Worm (Caenorhabditis elegans): ENCODE measurements around the gene C33D9.13.
A peak's percentile ranks its signal among the peaks of the same experiment; 100 is the strongest.

The C33D9.13 gene

ce11 chrIV:8782172-8782571, 2.9 kb downstream of the C33D9.13 start (continued):
- TF ChIP-seq akir-1 (GFP tag; optimal IDR thresholded peaks at IDR 0.05) (no peak), somi-1 (GFP tag; optimal IDR thresholded peaks at IDR 0.05) (no peak), B0336.3 (GFP tag; IDR thresholded peaks at IDR 0.05) (no peak), unc-62 (GFP tag; optimal IDR thresholded peaks at IDR 0.05) (peak; percentile 19), F49E8.2 (tag; optimal IDR thresholded peaks at IDR 0.05; ENCODE audit: insufficient read depth) (no peak), ets-4 (GFP tag; optimal IDR thresholded peaks at IDR 0.05) (peak; percentile 18), attf-6 (GFP tag; IDR thresholded peaks at IDR 0.05) (no peak), snpc-1.1 (tag; optimal IDR thresholded peaks at IDR 0.05; ENCODE audit: insufficient read depth) (no peak), mcd-1 (GFP tag; IDR thresholded peaks at IDR 0.05) (no peak), C17E4.6 (GFP tag; IDR thresholded peaks at IDR 0.05) (no peak), ceh-58 (GFP tag; IDR thresholded peaks at IDR 0.05) (no peak), nfya-1 (tag; optimal IDR thresholded peaks at IDR 0.05; ENCODE audit: borderline replicate concordance, insufficient read depth) (no peak), lin-40 (tag; optimal IDR thresholded peaks at IDR 0.05) (peak; percentile 35), ZK185.1 (tag; optimal IDR thresholded peaks at IDR 0.05; ENCODE audit: poor library complexity, severe bottlenecking) (no peak), lin-35 (GFP tag; optimal IDR thresholded peaks at IDR 0.05) (no peak), bed-1 (GFP tag; IDR thresholded peaks at IDR 0.05) (no peak), let-526 (GFP tag; IDR thresholded peaks at IDR 0.05) (0 out of 2 replicates have a peak, but pooled peaks have one; percentile 21), ztf-18 (tag; optimal IDR thresholded peaks at IDR 0.05) (peak; percentile 42), ztf-28 (GFP tag; IDR thresholded peaks at IDR 0.05) (no peak), Y53F4B.3 (GFP tag; IDR thresholded peaks at IDR 0.05) (no peak), lin-26 (GFP tag; IDR thresholded peaks at IDR 0.05) (no peak), madf-10 (tag; optimal IDR thresholded peaks at IDR 0.05) (peak; percentile 34), F23B12.7 (tag; optimal IDR thresholded peaks at IDR 0.05; ENCODE audit: insufficient read depth) (no peak)

- no peak for TF ChIP-seq ztf-18 (tag; optimal IDR thresholded peaks at IDR 0.05)
- TF ChIP-seq F23B12.7 (tag; optimal IDR thresholded peaks at IDR 0.05; ENCODE audit: insufficient read depth) = no peak
- TF ChIP-seq sea-2 (GFP tag; IDR thresholded peaks at IDR 0.05) = no peak
- no peak for TF ChIP-seq dpff-1 (tag; optimal IDR thresholded peaks at IDR 0.05)
- no peak for TF ChIP-seq ekl-4 (GFP tag; IDR thresholded peaks at IDR 0.05)
- TF ChIP-seq snpc-1.1 (tag; optimal IDR thresholded peaks at IDR 0.05; ENCODE audit: insufficient read depth) = no peak
- TF ChIP-seq egl-18 (GFP tag; IDR thresholded peaks at IDR 0.05) = no peak
- no peak for TF ChIP-seq ztf-25 (GFP tag; IDR thresholded peaks at IDR 0.05)
- no peak for TF ChIP-seq ztf-3 (GFP tag; optimal IDR thresholded peaks at IDR 0.05)
- no peak for TF ChIP-seq atf-7 (tag; optimal IDR thresholded peaks at IDR 0.05)
Measured at ce11 chrIV:8778045-8778444, 7.0 kb downstream of the C33D9.13 start, which contains the start of gene C33D9.6. Gene C33D9.6 (minus strand): TSS chrIV:8778145.

ce11 chrIV:8772800-8773256, 12.2 kb downstream of the C33D9.13 start, which contains the start of gene F20C5.6:
Gene F20C5.6 (minus strand): TSS chrIV:8773206.
- TF ChIP-seq Y53G8AR.9 (GFP tag; conservative IDR thresholded peaks at IDR 0.05) (no peak), mxl-1 (tag; optimal IDR thresholded peaks at IDR 0.05) (no peak), lin-40 (tag; optimal IDR thresholded peaks at IDR 0.05) (no peak), egl-44 (GFP tag; IDR thresholded peaks at IDR 0.05) (no peak), F23B12.7 (tag; optimal IDR thresholded peaks at IDR 0.05; ENCODE audit: insufficient read depth) (no peak)

ce11 chrIV:8769539-8769938, 15.5 kb downstream of the C33D9.13 start, which contains the start of gene F20C5.5:
Gene F20C5.5 (minus strand): TSS chrIV:8769639.
- TF ChIP-seq unc-62 (GFP tag; optimal IDR thresholded peaks at IDR 0.05) = no peak
- no peak for TF ChIP-seq hmg-1.2 (GFP tag; IDR thresholded peaks at IDR 0.05)
- no peak for TF ChIP-seq die-1 (tag; optimal IDR thresholded peaks at IDR 0.05)
- no peak for TF ChIP-seq tlf-1 (GFP tag; optimal IDR thresholded peaks at IDR 0.05)
- no peak for TF ChIP-seq F23B12.7 (tag; optimal IDR thresholded peaks at IDR 0.05; ENCODE audit: insufficient read depth)
- TF ChIP-seq F55B11.4 (tag; optimal IDR thresholded peaks at IDR 0.05; ENCODE audit: borderline replicate concordance, insufficient read depth) = no peak
- no peak for TF ChIP-seq mel-28 (tag; optimal IDR thresholded peaks at IDR 0.05; ENCODE audit: borderline replicate concordance)
